Fruit fly (Drosophila melanogaster): ENCODE results near the gene CG46383.

DNA sequence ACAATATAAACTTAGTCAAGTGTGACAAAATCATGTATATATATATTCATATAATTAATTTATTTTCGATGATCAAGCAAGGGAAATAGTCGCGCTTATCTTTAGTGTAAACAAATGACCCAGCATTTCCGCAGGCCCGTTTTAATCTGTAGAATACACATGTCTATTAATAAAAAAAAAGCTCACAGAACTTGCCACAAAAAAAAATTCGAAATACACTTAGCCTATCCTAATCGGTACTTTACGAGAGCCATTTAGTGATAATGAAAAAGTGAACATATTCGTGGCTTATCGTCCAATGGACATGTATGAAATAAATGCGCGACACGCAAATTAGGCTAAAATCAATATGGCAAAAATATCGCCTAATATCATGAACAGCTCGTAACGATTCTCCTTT is 24.4 kb upstream of the CG46383 start:
- no peak for TF ChIP-seq CG8478 (optimal IDR thresholded peaks at IDR 0.05)
- TF ChIP-seq CTCF (optimal IDR thresholded peaks at IDR 0.05), result no peak
